Worm (Caenorhabditis elegans) whole organism, early embryonic: ENCODE measurements around the gene F19B10.4.

Experiments used
- ama-1 ChIP-seq: fragments of 150-350 bp; optimal IDR thresholded peaks from 2 replicates; lab custom pipeline; 2014
- flt-1 ChIP-seq: fragments of 200-800 bp; sonication (Bioruptor generic); IDR thresholded peaks from 2 replicates; pipeline ENCODE4 v1.3.6; 2022; ENCODE audit warnings: missing genetic modification characterization, missing compliant biosample characterization
- hmg-4 ChIP-seq: fragments of 200-800 bp; sonication (Bioruptor generic); optimal IDR thresholded peaks from 2 replicates; lab custom pipeline; 2018; ENCODE audit warnings: mild to moderate bottlenecking, missing genetic modification characterization, missing compliant biosample characterization
- hnd-1 ChIP-seq: sonication (generic microtip); optimal IDR thresholded peaks from 2 replicates; lab custom pipeline; 2016; ENCODE audit warnings: missing genetic modification characterization, missing compliant biosample characterization
- scrt-1 ChIP-seq: fragments of 200-800 bp; sonication (Bioruptor generic); IDR thresholded peaks from 2 replicates; pipeline ENCODE4 v1.3.6; 2022; ENCODE audit warnings: missing genetic modification characterization, missing compliant biosample characterization

ce11 chrII:3665181-3665580 lies 5.3 kb downstream of the F19B10.4 start:
- TF ChIP-seq flt-1 (GFP tag; lab: Robert Waterston, UW) (no peak), scrt-1 (no peak), ama-1 (no peak), hmg-4 (GFP tag; lab: Kevin White, UChicago) (no peak), hnd-1 (tag; lab: Kevin White, UChicago) (no peak)
